Fruit fly (Drosophila melanogaster) whole organism, larva: ENCODE data around the gene CG11658.

ENCODE experiments used
- noc ChIP-seq: fragments of 200-800 bp; sonication (Bioruptor generic); optimal IDR thresholded peaks from 3 replicates; lab custom pipeline; 2019; ENCODE audit warnings: missing biosample characterization, mild to moderate bottlenecking, missing genetic modification characterization, moderate library complexity

CG11658 gene

DNA sequence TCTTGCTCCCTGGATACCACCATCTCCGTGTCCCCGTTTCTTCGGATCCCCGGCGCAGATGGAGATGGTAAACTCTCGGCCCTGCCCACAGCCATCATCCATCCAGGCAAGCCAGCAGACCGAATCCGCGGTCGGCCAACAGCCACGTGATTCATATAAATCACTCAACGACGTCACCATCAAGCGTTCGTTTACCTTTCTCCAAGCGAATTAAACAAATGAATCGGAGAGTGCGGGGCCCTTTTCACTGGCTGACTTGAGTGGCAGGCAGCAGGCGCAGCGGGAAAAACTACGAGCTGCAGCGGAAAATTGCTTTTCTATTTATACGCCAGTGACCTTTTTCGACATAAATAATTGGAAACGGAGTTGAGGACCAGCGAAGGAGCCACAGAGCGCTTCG lies 4.8 kb downstream of the CG11658 start:
- no peak for TF ChIP-seq noc

DNA sequence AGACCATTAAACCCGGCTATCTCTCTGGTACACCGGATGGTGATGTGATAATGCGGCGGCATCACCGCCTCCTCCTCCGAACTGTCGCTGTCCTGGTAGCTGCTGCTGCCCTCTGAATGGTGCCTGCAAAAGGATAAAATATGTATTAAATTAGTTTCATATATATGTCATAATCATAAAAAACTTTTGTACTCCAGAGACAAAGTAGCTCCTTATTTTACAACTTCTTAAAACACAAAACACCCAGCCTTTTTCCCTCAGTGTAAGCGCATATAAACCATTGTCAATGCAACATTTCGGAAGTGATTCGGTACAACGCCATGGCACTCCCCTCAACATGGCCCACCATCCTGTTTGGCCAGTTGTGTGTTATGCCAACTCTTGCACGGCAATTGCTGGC lies 6.7 kb downstream of the CG11658 start:
- TF ChIP-seq noc: no peak

DNA sequence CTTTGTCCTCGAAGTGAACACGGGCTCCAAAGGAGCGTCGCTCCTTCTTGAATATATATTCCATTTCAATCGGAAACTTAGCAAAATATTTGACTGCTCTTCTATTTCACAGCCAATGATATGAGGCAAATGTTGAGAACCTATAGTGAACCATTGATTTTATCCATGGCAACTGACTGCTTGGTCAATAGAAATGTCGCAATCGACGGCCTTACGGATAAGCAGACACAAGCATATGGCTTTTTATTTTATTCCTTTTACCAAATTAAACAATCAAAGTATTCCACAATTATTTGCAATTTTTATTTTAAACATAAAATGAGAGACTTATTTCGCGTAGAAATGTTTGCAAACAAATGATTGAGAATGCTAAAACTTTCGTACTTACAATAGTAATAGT lies 9.2 kb downstream of the CG11658 start, which contains the start of gene Dnai2:
Gene Dnai2, minus strand, starts transcription at position 101 of the 400 bp plus-strand sequence.
- no peak for TF ChIP-seq noc

DNA sequence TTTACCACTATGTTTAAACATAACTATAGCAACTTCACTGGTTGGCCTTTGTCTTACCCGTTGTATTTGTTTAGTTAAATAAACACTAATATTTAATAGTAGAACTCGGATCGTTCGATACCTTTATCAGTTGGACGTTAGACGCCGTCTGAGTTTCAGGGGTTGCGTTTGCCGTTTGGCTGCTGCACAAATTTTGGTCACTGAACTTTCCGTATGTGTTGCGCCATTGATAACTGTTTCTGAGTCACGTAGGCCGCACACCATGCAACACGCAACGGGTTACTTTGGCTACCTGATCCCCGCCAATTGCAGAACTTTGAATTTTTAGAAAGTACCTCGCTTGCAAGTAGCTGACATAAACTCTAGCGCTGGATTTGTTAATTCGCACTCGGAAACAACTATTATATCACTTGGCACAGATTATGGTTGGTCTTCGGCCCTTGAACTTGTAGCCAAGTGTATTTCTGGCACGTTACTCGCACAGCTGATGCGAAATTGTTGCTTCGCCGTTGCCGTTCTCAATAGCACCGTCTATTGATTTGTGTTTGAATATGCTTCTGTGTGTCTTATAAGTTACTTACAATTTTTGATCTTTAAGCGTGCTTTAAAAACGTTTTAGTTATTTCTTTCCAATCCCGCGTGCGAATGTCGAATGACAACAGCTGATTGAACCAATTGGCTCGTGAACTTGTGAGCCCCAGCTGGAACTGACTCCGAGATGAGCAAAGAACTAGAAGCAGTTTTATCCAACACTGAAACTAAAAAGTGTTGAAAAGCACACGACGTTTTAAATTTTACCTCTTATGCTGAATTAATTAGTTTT lies 11.8 kb downstream of the CG11658 start, which contains the start of gene Dph1:
Gene Dph1, minus strand, starts transcription at position 670 of the 823 bp plus-strand sequence.
- TF ChIP-seq noc: peak; percentile 65

DNA sequence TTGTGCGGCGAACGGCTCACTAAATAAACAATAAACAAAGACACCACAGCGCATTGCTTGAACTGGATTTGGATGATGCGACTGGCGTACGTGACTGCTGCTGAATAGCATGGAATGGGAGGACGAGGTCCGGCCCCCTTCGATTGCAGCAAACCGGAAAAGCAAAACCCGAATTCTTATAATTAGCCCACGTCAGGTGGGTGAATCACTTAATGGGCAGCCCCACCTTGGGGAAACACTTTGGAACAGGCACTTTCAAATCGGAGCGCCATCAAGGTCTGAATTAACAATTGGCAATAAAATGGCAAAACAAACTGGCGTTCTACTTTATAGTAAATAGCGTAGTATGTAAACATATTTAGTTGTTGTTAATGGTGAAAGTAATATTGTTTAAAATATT lies 12.5 kb downstream of the CG11658 start:
- no peak for TF ChIP-seq noc

DNA sequence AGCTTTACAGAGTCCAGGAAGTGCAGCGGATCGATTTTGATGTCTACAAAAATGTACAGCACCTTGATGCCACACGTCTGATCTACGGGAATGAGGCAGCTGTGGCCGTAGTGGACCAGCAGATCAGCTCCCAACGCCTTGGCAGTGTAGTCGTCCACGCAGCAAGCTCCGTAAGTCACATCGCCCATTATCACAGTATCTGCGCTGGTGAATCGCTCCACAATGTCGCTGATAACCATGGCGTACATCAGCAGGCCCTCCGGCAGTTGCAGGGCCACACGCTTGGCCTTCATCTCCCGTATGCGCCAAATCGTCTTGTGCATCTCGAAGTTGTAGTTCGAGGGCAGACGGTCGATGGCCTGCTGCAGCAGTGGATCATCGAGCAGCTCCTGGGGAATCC lies 13.3 kb downstream of the CG11658 start:
- no peak for TF ChIP-seq noc

DNA sequence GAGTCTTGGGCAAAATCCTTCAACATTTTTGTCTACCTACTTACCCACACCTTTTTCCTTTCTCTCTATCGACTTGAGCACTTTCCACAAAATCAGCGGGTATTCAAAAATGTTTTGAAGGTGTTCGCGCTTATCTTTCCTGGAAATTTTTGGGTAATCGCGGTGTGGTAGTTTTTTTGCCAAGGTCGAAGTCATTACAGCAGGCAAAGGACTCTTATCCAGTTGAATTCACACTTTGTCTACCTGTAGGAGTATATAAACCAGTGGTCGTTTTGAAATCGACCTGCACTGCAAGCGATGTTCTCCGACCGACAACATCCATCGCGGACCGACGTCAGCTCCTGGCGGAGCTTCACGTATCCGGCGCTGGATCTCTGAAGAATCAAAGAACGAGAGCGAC lies 15.5 kb downstream of the CG11658 start:
- no peak for TF ChIP-seq noc

DNA sequence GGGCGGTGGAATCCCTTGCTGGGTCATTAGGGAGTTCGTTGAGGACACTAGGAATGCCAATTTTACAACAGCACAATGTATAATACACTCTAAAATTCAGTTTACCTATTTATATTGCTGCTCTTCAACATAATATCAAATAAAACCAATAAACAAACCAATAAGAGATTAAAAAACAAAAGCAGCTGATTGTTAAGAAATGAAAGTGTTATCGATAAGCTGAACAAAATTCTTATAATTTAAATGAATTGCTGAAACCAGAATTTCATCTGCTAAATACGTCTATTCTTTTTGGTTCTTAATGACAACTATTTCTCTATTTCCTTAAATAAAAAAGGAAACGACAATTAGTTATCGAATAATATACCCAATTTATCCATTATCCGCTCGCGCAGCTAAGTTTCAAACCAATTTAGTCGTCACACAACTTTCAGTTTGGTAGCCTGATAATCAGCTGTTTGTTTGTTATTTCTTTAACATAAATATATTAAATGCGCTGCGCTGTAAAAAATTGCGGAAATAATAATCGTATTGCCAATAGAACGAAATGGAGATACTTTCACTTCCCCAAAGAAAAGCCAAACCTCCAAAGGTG lies 17.1 kb downstream of the CG11658 start, which contains the start of the genes Pldn and CG14135:
Gene Pldn, minus strand, starts transcription at position 197 of the 595 bp plus-strand sequence.
Gene CG14135, plus strand, starts transcription at position 369 of the 595 bp plus-strand sequence.
- TF ChIP-seq noc: no peak

DNA sequence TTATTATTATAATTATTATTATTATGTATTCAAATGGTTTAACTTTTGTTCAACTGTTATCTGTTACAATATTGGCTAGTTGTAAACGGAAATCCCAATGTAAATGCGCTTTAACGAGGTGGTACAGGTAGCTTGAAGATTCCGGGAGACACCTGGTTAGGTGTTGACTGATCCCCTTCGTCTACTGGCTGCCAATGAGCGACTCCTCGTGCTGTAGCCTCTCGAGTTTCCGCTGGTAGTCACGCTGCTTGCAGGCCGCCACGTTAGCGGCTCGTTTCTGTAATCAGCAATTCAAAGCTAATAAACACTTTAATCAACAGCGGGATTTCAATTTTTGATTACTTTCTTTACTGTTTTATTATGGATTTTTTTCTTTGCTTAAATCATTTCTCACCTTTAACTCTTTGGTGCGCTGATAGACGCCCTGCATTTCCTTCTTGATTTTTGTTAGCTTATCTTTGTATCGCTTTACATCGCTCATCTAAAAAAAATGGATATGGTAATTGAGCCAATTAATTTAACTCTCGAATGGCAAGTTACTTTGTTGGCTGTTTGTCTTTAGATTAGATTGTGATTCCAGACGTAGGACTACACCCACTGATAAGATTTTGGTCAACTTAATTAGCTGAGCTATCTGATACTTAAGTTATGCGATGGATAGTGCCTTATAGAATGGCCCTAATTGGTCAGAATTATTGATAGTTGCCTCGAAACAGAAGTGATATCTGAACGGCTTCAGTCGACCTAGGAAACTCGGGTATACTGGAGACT lies 18.3 kb downstream of the CG11658 start:
- no peak for TF ChIP-seq noc

DNA sequence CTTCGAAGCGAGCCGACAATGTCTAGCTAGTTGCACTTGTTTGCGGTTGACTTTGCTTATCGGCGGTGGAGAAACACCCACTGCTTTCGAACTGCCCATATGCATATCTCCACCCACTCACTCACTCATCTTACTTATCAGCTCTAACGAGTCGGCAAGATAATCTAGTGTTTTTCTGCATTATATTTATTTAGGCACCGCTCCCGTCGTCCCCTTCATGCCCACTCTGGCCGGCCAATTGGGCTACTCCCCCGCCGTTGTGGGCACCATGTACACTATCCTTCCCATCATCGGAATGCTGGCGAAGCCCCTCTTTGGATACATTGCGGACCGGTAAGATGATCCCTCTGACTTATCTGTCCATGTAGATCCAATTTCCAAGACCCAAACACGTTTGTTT lies 22.5 kb downstream of the CG11658 start:
- TF ChIP-seq noc: no peak

DNA sequence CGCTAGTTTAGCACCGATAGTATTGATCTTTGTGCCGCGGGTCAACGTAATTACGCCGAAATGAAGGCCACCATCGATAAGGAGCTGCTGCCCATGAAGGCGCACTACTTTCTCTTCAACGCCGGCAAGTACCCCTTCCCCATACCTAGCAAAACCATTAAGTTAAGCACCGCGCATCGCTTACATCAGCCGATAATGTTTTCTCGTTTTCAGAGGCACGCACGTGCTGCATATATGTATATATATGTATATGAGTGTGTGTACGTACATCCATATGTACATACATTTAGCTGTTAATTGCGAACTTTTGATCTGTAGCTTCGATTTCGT lies 23.9 kb downstream of the CG11658 start:
- TF ChIP-seq noc: no peak

DNA sequence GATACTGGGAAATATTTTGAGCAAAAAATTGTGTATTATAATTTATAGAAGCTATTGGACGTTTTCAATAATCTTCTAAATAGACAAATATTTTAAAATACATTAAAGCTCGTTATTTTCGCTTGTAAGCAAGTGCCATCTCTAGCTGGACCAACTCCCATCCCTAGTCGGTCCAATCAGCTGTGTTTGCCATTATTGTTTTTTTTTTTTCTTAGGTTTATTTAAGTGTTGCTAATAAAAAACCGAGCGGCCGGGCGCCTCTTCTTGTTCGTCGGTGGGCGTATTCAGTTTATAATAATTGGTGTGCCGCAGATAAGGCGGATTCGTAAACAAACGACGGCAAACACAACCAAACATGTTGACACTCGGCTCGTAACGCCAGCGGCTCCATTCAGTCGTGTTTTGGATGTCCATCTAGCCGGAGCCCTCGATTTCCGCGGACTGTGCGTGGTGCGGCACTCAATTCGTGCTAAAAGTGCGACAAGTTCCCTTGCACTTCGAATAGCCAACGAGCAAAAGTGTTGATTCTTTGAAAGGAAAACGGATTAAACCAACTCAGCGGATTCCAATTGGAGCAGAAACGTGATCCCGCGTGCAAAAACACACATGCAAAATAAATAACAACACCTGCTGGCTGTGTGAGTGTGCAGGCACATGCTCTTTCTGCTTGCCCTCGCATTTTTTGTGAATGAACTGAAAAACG lies 24.4 kb downstream of the CG11658 start, which contains the start of gene Sugb:
Gene Sugb, plus strand, starts transcription at position 162 of the 703 bp plus-strand sequence.
- peak; percentile 72 for TF ChIP-seq noc

DNA sequence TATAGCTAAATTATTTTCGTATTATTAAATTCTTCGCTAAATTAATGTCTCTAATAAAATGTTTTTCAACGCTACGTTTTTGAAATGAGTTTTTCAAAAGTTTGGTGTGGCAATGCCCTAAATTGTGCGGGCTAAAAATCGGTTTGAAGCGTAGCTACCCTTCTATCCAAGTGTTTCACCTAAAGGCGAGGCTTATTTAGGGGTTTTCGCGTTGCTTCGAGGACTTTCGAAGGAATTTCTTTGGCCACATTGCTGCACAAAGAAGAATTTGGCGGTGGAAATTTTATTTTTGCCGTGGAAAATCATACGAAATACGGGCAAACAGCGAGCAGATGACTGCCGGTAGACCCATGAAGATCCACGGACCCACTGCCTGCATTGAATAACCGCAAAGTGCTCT lies 26.6 kb downstream of the CG11658 start, which contains the start of gene TfIIEalpha:
Gene TfIIEalpha, plus strand, starts transcription at position 245 of the 400 bp plus-strand sequence.
- TF ChIP-seq noc: no peak

DNA sequence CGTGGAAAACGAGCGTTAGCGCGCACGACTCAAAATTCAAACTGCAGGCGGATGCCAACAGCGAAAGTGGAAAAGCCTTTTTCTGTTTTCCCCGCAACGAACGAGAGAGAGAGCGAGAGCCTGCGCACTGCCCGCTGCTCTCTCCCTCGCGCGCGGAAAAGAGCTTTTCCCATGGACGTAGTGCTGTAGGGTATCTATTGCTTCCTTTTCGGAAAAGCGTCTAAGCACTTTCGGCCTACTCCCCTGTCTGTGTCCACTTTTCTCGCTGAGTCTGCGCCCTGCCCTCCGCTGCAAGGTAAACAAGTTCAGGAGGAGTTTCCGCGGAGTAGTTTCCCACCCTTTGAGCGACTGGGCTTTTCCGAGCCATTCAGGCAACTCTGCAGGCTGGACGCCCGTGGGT lies 28.1 kb downstream of the CG11658 start, which contains the start of gene CG32085:
Gene CG32085, minus strand, starts transcription at position 47 of the 400 bp plus-strand sequence.
- TF ChIP-seq noc: no peak

DNA sequence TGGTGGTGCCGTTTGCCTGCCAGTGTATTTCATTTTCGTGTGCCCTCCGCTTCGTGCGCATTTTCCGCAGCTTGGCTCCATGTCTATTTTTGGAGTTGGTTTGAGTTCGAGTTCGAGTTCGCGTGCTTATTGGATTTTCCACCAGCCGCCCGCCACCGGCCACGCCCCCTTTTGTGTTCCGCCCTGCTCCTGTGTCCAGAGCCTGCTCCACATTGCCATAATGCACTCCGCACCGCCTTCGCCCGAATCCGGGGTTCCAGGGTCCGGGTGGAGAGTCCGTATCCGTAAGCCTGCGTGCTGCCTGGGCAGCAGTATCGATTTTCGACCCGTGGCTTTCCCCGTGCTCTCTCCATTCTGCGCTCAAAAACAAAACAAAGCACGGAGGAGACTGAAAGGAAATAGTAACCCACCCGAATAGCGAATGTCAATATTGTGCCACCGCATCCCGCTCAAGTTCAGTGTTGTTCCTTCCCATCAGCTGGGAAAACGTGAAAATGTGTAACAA lies 30.0 kb downstream of the CG11658 start:
- no peak for TF ChIP-seq noc

DNA sequence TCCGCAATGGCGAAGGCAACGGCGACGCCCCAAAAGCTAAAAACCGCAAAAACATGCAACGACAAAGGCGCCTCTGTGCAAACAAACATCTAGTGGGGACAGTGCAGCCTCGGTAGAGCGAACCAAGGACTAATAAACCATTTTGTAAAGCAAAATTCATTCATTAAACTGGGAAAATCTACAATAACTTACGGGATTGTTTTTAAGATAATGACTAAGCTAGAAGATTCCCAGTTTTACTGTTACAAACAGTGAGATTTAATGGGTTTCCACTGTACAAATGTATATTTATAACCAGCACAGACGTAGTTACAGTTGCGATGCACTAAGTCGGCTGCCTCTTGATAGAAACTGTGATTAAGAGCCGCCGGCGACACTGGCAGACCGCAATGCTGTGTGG lies 52.2 kb downstream of the CG11658 start:
- no peak for TF ChIP-seq noc
